Fruit fly (Drosophila melanogaster): ENCODE results near the gene Dhc1.

The Dhc1 gene

DNA sequence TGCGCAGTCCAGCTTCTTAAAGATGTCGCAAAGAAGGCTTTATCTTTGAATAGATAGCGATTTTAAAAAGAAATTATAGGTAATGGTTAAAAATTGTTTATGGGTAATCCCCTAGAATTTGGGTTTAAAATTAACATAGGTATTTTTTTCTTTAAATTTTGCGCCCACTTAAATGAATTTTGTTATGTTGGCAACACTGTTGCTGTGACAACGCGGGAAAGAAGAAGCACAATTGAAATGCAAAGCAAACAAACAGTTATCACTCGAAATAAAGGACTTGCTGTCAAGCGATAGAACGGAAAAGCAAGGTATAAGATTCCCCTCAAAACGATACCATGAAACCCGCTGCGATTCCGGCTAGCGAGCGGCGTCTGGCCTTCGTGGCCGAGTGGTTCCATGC lies 5.3 kb upstream of the Dhc1 start, which contains the start of gene nmdyn-D7:
Gene nmdyn-D7, plus strand, starts transcription at position 194 of the 400 bp plus-strand sequence.
- TF ChIP-seq CG10348 (GFP tag; IDR thresholded peaks at IDR 0.05) = no peak
- no peak for TF ChIP-seq Pif1A (GFP tag; optimal IDR thresholded peaks at IDR 0.05)

DNA sequence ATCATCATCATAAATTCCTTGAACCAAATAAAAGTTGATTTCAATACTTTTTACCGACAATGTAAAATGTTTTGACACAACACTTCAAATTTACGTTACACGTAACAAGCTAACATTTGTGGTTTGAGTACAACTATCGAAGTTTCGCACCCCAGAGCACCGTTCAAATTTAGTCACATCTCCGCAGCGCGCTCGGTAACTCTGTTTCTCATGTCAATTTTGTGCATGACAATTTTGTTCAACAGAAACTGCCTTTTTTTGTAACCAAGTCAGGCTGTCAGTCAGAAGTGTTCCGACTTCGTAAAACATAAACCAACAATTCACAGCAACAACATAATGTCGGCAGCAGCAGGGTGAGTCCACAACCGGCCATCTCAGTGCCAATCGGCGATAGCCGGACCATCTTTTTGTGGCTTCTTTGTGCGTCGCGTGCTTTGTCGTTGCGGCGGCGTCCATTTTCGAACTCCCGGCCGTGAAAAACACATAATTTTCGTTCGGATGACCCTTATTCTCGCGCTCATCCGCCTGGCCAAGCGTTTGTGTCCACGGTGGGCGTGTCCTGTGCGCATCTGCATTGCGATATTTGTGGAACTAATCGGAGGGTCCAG lies 3.4 kb upstream of the Dhc1 start, which contains the start of gene p23:
Gene p23, plus strand, starts transcription at position 194 of the 608 bp plus-strand sequence.
- TF ChIP-seq CG32121 (GFP tag; IDR thresholded peaks at IDR 0.05) (no peak), CG13204 (GFP tag; optimal IDR thresholded peaks at IDR 0.05) (no peak), Pif1A (GFP tag; optimal IDR thresholded peaks at IDR 0.05) (no peak), CG14655 (GFP tag; optimal IDR thresholded peaks at IDR 0.05) (no peak), CG34367 (tag; optimal IDR thresholded peaks at IDR 0.05) (no peak), Pif1B (GFP tag; optimal IDR thresholded peaks at IDR 0.05) (no peak), rn (GFP tag; IDR thresholded peaks at IDR 0.05) (no peak), CG9948 (tag; optimal IDR thresholded peaks at IDR 0.05) (no peak), CG10348 (GFP tag; IDR thresholded peaks at IDR 0.05) (no peak), Ets98B (GFP tag; IDR thresholded peaks at IDR 0.05) (no peak), CG8301 (tag; optimal IDR thresholded peaks at IDR 0.05) (no peak), CG12605 (GFP tag; IDR thresholded peaks at IDR 0.05) (no peak), D1 (tag; optimal IDR thresholded peaks at IDR 0.05) (no peak), fd96Ca (GFP tag; IDR thresholded peaks at IDR 0.05) (no peak), CG4496 (GFP tag; IDR thresholded peaks at IDR 0.05) (no peak)

DNA sequence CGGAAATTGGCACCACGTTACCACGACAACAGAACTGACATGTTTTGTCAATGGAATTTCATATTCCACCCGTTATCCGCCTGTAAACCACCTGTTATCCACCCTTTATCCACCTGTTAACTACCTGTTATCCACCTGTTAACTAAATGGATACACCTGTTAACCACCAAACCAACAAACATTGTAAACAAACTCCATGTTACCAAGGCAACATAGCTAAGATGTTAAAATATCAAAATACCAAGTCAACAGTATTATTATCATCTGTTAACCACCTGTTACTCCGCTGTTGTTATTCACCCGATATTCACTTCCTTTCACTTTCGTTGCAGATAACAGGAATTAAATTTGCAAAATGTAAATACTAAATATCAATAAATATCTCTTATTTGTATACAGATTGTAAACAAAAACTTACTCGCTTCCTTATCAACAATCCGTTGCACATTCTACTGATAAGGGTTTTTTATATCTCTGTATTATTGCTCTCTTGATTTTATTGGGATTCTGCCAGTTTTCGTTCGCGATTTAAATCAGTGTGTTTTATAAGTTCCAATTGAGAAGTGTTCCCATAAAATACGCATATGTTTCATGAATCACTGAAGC lies 628 bp upstream of the Dhc1 start, which contains the start of gene Nepl12:
Gene Nepl12, plus strand, starts transcription at position 556 of the 606 bp plus-strand sequence.
- no peak for TF ChIP-seq Pif1B (GFP tag; optimal IDR thresholded peaks at IDR 0.05)
- TF ChIP-seq CG12605 (GFP tag; IDR thresholded peaks at IDR 0.05) = peak; percentile 41; the same call in 1 of the 2 replicates
- no peak for TF ChIP-seq Ets98B (GFP tag; IDR thresholded peaks at IDR 0.05)

DNA sequence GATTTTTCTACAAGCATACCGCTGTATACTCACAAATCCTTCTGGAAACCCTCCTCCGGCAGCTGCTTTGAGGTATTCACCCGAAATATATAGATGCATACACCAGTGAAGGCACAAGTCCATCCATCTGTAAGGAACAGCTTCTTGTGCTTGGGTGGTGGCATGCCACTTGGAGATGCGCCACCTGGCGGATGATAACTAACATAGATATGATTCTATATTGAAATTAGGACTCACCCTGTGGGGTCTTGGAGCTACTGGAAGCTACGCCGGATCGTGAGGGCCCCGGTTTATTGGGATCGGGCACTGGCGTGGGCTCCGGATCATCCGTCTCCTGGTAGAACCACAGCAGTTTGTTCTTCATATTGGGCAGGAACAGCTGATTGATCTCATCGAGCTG lies 1.2 kb downstream of the Dhc1 start:
- TF ChIP-seq CG13204 (GFP tag; optimal IDR thresholded peaks at IDR 0.05) = no peak
- no peak for TF ChIP-seq gl (tag; optimal IDR thresholded peaks at IDR 0.05)
- no peak for TF ChIP-seq Snoo (tag; optimal IDR thresholded peaks at IDR 0.05)
- no peak for TF ChIP-seq CG4496 (GFP tag; IDR thresholded peaks at IDR 0.05)
- no peak for TF ChIP-seq D1 (tag; optimal IDR thresholded peaks at IDR 0.05)
- no peak for TF ChIP-seq CG17806 (tag; optimal IDR thresholded peaks at IDR 0.05)
- TF ChIP-seq rn (GFP tag; IDR thresholded peaks at IDR 0.05) = no peak

DNA sequence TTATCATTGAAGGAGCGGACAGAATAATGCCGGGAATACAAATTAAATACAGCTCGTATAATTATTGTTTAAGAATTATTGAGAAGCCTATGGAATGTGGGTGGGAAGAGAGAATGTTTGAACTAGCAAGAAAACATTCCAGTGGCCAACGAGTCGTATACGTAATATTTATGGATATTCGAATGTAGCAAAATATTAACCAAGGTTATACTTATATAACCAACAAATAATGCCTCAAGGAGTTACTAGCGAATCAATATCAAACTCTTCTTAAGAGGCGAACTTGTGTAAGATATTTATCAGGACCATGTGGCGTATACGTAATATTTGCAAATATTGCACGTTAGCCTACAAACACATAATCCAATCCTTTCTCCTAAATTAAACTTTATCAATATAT lies 9.0 kb downstream of the Dhc1 start:
- TF ChIP-seq Pif1B (GFP tag; optimal IDR thresholded peaks at IDR 0.05) = no peak
- no peak for TF ChIP-seq CG9948 (tag; optimal IDR thresholded peaks at IDR 0.05)
- no peak for TF ChIP-seq fd96Ca (GFP tag; IDR thresholded peaks at IDR 0.05)
- no peak for TF ChIP-seq CG15710 (tag; optimal IDR thresholded peaks at IDR 0.05)
- TF ChIP-seq Pif1A (GFP tag; optimal IDR thresholded peaks at IDR 0.05) = no peak
- no peak for TF ChIP-seq CG32121 (GFP tag; IDR thresholded peaks at IDR 0.05)
- TF ChIP-seq Snoo (tag; optimal IDR thresholded peaks at IDR 0.05) = no peak
- no peak for TF ChIP-seq EcR (GFP tag; optimal IDR thresholded peaks at IDR 0.05)
- TF ChIP-seq CG8301 (tag; optimal IDR thresholded peaks at IDR 0.05) = no peak
- no peak for TF ChIP-seq CG8159 (tag; optimal IDR thresholded peaks at IDR 0.05)
- TF ChIP-seq D1 (tag; optimal IDR thresholded peaks at IDR 0.05) = no peak
- TF ChIP-seq rn (GFP tag; IDR thresholded peaks at IDR 0.05) = no peak
- TF ChIP-seq CG13204 (GFP tag; optimal IDR thresholded peaks at IDR 0.05) = no peak
- no peak for TF ChIP-seq CG10348 (GFP tag; IDR thresholded peaks at IDR 0.05)
- no peak for TF ChIP-seq gl (tag; optimal IDR thresholded peaks at IDR 0.05)
- no peak for TF ChIP-seq CG34367 (tag; optimal IDR thresholded peaks at IDR 0.05)
- no peak for TF ChIP-seq CG12605 (GFP tag; IDR thresholded peaks at IDR 0.05)
- TF ChIP-seq Ets98B (GFP tag; IDR thresholded peaks at IDR 0.05) = no peak
- TF ChIP-seq CG14655 (GFP tag; optimal IDR thresholded peaks at IDR 0.05) = no peak

DNA sequence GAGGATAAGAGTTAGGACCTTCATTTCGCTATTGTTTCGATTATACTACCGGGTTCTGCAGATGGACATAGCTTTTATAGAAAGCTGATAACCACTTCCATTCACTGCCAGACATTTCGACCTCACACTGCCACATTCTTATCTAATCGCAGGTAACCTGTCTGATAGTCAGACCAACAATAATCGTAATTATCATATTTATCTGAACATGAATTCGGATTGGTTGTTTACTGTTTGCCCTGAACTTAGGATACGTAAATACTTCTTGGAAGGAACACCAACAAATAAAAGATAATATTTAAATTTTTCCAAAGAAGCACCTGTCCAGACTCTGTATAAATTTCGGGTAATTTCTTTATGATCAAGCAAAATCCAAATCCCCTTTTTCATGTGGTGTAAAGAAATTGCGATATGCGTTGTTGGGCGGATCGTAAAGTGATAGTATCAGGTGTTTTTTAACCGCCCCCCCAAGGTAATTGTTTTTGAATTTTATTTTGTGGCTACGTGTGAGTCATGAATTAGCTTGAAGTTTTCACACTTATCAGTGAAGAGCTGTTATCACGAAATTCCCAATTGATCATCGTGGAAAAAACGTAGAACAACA lies 28.2 kb downstream of the Dhc1 start, which contains the start of gene Fst:
Gene Fst, minus strand, starts transcription at position 51 of the 604 bp plus-strand sequence.
- TF ChIP-seq CG12605 (GFP tag; IDR thresholded peaks at IDR 0.05) (no peak), CG13204 (GFP tag; optimal IDR thresholded peaks at IDR 0.05) (no peak), Pif1A (GFP tag; optimal IDR thresholded peaks at IDR 0.05) (no peak), CG14655 (GFP tag; optimal IDR thresholded peaks at IDR 0.05) (no peak), CG8301 (tag; optimal IDR thresholded peaks at IDR 0.05) (no peak), gl (tag; optimal IDR thresholded peaks at IDR 0.05) (no peak), CG10348 (GFP tag; IDR thresholded peaks at IDR 0.05) (no peak), CG32121 (GFP tag; IDR thresholded peaks at IDR 0.05) (no peak), Ets98B (GFP tag; IDR thresholded peaks at IDR 0.05) (no peak), CG4496 (GFP tag; IDR thresholded peaks at IDR 0.05) (no peak), fd96Ca (GFP tag; IDR thresholded peaks at IDR 0.05) (no peak), CG15710 (tag; optimal IDR thresholded peaks at IDR 0.05) (no peak), rn (GFP tag; IDR thresholded peaks at IDR 0.05) (no peak), CG34367 (tag; optimal IDR thresholded peaks at IDR 0.05) (no peak), EcR (GFP tag; optimal IDR thresholded peaks at IDR 0.05) (no peak), CG8159 (tag; optimal IDR thresholded peaks at IDR 0.05) (no peak), Snoo (tag; optimal IDR thresholded peaks at IDR 0.05) (no peak), Pif1B (GFP tag; optimal IDR thresholded peaks at IDR 0.05) (no peak), CG9948 (tag; optimal IDR thresholded peaks at IDR 0.05) (no peak), CG17806 (tag; optimal IDR thresholded peaks at IDR 0.05) (no peak)

All from whole organism, pupa.